Worm (Caenorhabditis elegans): ENCODE data around the gene R151.1.

ce11 chrIII:7201378-7202256, 14.7 kb upstream of the R151.1 start, which contains the start of gene dpy-31:
- TF ChIP-seq ceh-82 (tag; optimal IDR thresholded peaks at IDR 0.05) (no peak), cey-2 (tag; optimal IDR thresholded peaks at IDR 0.05; ENCODE audit: borderline replicate concordance, insufficient read depth) (peak; percentile 34), nhr-237 (tag; optimal IDR thresholded peaks at IDR 0.05) (no peak), F44E2.7 (GFP tag; IDR thresholded peaks at IDR 0.05) (no peak), lin-15B (tag; optimal IDR thresholded peaks at IDR 0.05) (no peak), unc-39 (tag; optimal IDR thresholded peaks at IDR 0.05) (no peak), pqm-1 (tag; optimal IDR thresholded peaks at IDR 0.05) (no peak), duxl-1 (tag; optimal IDR thresholded peaks at IDR 0.05; ENCODE audit: poor library complexity) (no peak), egl-27 (tag; optimal IDR thresholded peaks at IDR 0.05) (no peak), ztf-7 (tag; optimal IDR thresholded peaks at IDR 0.05) (no peak), mxl-3 (GFP tag; optimal IDR thresholded peaks at IDR 0.05) (no peak)
